Fruit fly (Drosophila melanogaster) whole organism, embryonic: Measurements from ENCODE around the gene fz3.

Source experiments
- Asciz ChIP-seq: fragments of 200-800 bp; sonication (Bioruptor generic); optimal IDR thresholded peaks from 2 replicates; lab custom pipeline; 2017; ENCODE audit warnings: missing biosample characterization, mild to moderate bottlenecking, missing genetic modification characterization, missing genetic modification reagents
- Bteb2 ChIP-seq: fragments of 200-800 bp; sonication (Bioruptor generic); optimal IDR thresholded peaks from 2 replicates; lab custom pipeline; 2016; ENCODE audit warnings: missing biosample characterization, missing genetic modification characterization
- C15 ChIP-seq: fragments of 200-800 bp; sonication (Bioruptor generic); IDR thresholded peaks from 3 replicates; pipeline ENCODE4 v1.3.6; 2022; ENCODE audit warnings: missing biosample characterization, missing genetic modification characterization
- CG12104 ChIP-seq: fragments of 200-800 bp; sonication (Bioruptor generic); optimal IDR thresholded peaks from 3 replicates; lab custom pipeline; 2016; ENCODE audit warnings: missing biosample characterization, missing genetic modification characterization
- CG12299 ChIP-seq: fragments of 200-800 bp; sonication (Bioruptor generic); optimal IDR thresholded peaks from 2 replicates; lab custom pipeline; 2018; ENCODE audit warnings: missing biosample characterization, mild to moderate bottlenecking, missing genetic modification characterization
- CG1233 ChIP-seq: fragments of 200-800 bp; sonication (Bioruptor generic); optimal IDR thresholded peaks from 4 replicates; lab custom pipeline; 2018; ENCODE audit warnings: missing biosample characterization, mild to moderate bottlenecking, missing genetic modification characterization
- CG12942 ChIP-seq: fragments of 200-800 bp; sonication (Bioruptor generic); optimal IDR thresholded peaks from 3 replicates; lab custom pipeline; 2016; ENCODE audit warnings: missing biosample characterization, missing genetic modification characterization
- CG14860 ChIP-seq: fragments of 200-800 bp; sonication (Bioruptor generic); IDR thresholded peaks from 3 replicates; pipeline ENCODE4 v1.3.6; 2022; ENCODE audit warnings: missing biosample characterization, missing genetic modification characterization; ENCODE audit not compliant: partially characterized antibody
- CG1603 ChIP-seq: fragments of 200-800 bp; sonication (Bioruptor generic); optimal IDR thresholded peaks from 2 replicates; lab custom pipeline; 2019; ENCODE audit warnings: missing biosample characterization, mild to moderate bottlenecking, missing genetic modification characterization, moderate library complexity
- CG30020 ChIP-seq: fragments of 200-800 bp; optimal IDR thresholded peaks from 2 replicates; lab custom pipeline; 2019; ENCODE audit warnings: missing biosample characterization, mild to moderate bottlenecking, missing genetic modification characterization, moderate library complexity
- CG30403 ChIP-seq: fragments of 200-800 bp; sonication (Bioruptor generic); optimal IDR thresholded peaks from 3 replicates; lab custom pipeline; 2016; ENCODE audit warnings: missing biosample characterization, missing genetic modification characterization
- CG31224 ChIP-seq: fragments of 200-800 bp; sonication (Bioruptor generic); IDR thresholded peaks from 2 replicates; pipeline ENCODE4 v1.3.6; 2022; ENCODE audit warnings: missing biosample characterization, missing genetic modification characterization
- CG32532 ChIP-seq: fragments of 200-800 bp; sonication (Bioruptor generic); IDR thresholded peaks from 2 replicates; pipeline ENCODE4 v1.3.6; 2022; ENCODE audit warnings: missing biosample characterization, missing genetic modification characterization
- CG3726 ChIP-seq: fragments of 200-800 bp; sonication (Bioruptor generic); IDR thresholded peaks from 3 replicates; pipeline ENCODE4, ENCODE4 v1.3.6; 2022; ENCODE audit warnings: missing biosample characterization, missing genetic modification characterization
- CG42726 ChIP-seq: fragments of 200-800 bp; sonication (Bioruptor generic); IDR thresholded peaks from 2 replicates; pipeline ENCODE4 v1.3.6; 2022; ENCODE audit warnings: missing biosample characterization, missing genetic modification characterization; ENCODE audit not compliant: partially characterized antibody
- CG43689 ChIP-seq: fragments of 200-800 bp; sonication (Bioruptor generic); IDR thresholded peaks from 2 replicates; pipeline ENCODE4 v1.3.6; 2022; ENCODE audit warnings: missing biosample characterization, missing genetic modification characterization
- CG4820 ChIP-seq: fragments of 200-800 bp; sonication (Bioruptor generic); optimal IDR thresholded peaks from 3 replicates; lab custom pipeline; 2016; ENCODE audit warnings: missing biosample characterization, missing genetic modification characterization
- CG5953 ChIP-seq: fragments of 200-800 bp; sonication (Bioruptor generic); IDR thresholded peaks from 2 replicates; pipeline ENCODE4 v1.3.6; 2022; ENCODE audit warnings: missing biosample characterization, missing genetic modification characterization
- CG8290 ChIP-seq, 3 experiments: fragments of 200-800 bp; sonication (Bioruptor generic); optimal IDR thresholded peaks; 2 replicates each; lab custom pipeline; 2016 to 2019; ENCODE audit warnings: missing biosample characterization in 3 of 3, missing genetic modification characterization in 3 of 3, mild to moderate bottlenecking in 2 of 3, moderate library complexity in 1 of 3
- CG8388 ChIP-seq: fragments of 200-800 bp; sonication (Bioruptor generic); optimal IDR thresholded peaks from 2 replicates; lab custom pipeline; 2019; ENCODE audit warnings: missing biosample characterization, mild to moderate bottlenecking, missing genetic modification characterization, moderate library complexity
- CG9817 ChIP-seq: fragments of 200-800 bp; sonication (Bioruptor generic); optimal IDR thresholded peaks from 2 replicates; lab custom pipeline; 2018; ENCODE audit warnings: missing biosample characterization, mild to moderate bottlenecking, missing genetic modification characterization, moderate library complexity
- Drgx ChIP-seq: fragments of 200-800 bp; sonication (Bioruptor generic); IDR thresholded peaks from 2 replicates; pipeline ENCODE4 v1.3.6; 2022; ENCODE audit warnings: missing biosample characterization, missing genetic modification characterization
- Ets97D ChIP-seq: fragments of 200-800 bp; sonication (Bioruptor generic); optimal IDR thresholded peaks from 3 replicates; lab custom pipeline; 2016; ENCODE audit warnings: missing biosample characterization, missing genetic modification characterization
- Fer3 ChIP-seq: fragments of 200-800 bp; sonication (Bioruptor generic); optimal IDR thresholded peaks from 2 replicates; lab custom pipeline; 2018; ENCODE audit warnings: missing biosample characterization, mild to moderate bottlenecking, missing genetic modification characterization, moderate library complexity
- HLH3B ChIP-seq: fragments of 200-800 bp; sonication (Bioruptor generic); IDR thresholded peaks from 2 replicates; pipeline ENCODE4 v1.3.6; 2022; ENCODE audit warnings: missing biosample characterization, missing genetic modification characterization
- Meics ChIP-seq: fragments of 200-800 bp; sonication (Bioruptor generic); optimal IDR thresholded peaks from 2 replicates; lab custom pipeline; 2017; ENCODE audit warnings: missing biosample characterization, mild to moderate bottlenecking, missing genetic modification characterization
- Mrtf ChIP-seq: fragments of 200-800 bp; sonication (Bioruptor generic); IDR thresholded peaks from 3 replicates; pipeline ENCODE4 v1.3.6; 2022; ENCODE audit warnings: missing biosample characterization, missing genetic modification characterization
- Nf-YB ChIP-seq: fragments of 200-800 bp; sonication (Bioruptor generic); optimal IDR thresholded peaks from 3 replicates; lab custom pipeline; 2019; ENCODE audit warnings: missing biosample characterization, mild to moderate bottlenecking, missing genetic modification characterization, moderate library complexity
- Optix ChIP-seq: fragments of 200-800 bp; sonication (Bioruptor generic); IDR thresholded peaks from 3 replicates; pipeline ENCODE4 v1.3.6; 2022; ENCODE audit warnings: missing biosample characterization, missing genetic modification characterization
- Sox100B ChIP-seq: fragments of 200-800 bp; sonication (Bioruptor generic); optimal IDR thresholded peaks from 3 replicates; lab custom pipeline; 2018; ENCODE audit warnings: missing biosample characterization, mild to moderate bottlenecking, missing genetic modification characterization
- Tbp ChIP-seq: fragments of >200 bp; optimal IDR thresholded peaks from 2 replicates; lab custom pipeline; 2018; ENCODE audit warnings: missing biosample characterization, missing genetic modification characterization
- ap ChIP-seq: fragments of 200-800 bp; sonication (Bioruptor generic); IDR thresholded peaks from 2 replicates; pipeline ENCODE4 v1.3.6; 2022; ENCODE audit warnings: missing biosample characterization, missing genetic modification characterization
- croc ChIP-seq: fragments of 200-800 bp; sonication (Bioruptor generic); conservative IDR thresholded peaks from 3 replicates; pipeline ENCODE4 v1.3.6; 2022; ENCODE audit warnings: missing biosample characterization, missing genetic modification characterization
- gfzf ChIP-seq: fragments of 200-800 bp; sonication (Bioruptor generic); optimal IDR thresholded peaks from 2 replicates; lab custom pipeline; 2016; ENCODE audit warnings: missing biosample characterization, mild to moderate bottlenecking, missing genetic modification characterization, moderate library complexity
- gro ChIP-seq: fragments of 200-800 bp; sonication (Bioruptor generic); optimal IDR thresholded peaks from 2 replicates; lab custom pipeline; 2016; ENCODE audit warnings: missing biosample characterization, missing genetic modification characterization
- hth ChIP-seq: fragments of >200 bp; optimal IDR thresholded peaks from 2 replicates; lab custom pipeline; 2017; ENCODE audit warnings: inconsistent platforms
- insv ChIP-seq, 2 experiments: fragments of 200-800 bp; sonication (Bioruptor generic); optimal IDR thresholded peaks; 3 replicates each; lab custom pipeline; 2016 to 2018; ENCODE audit warnings: missing biosample characterization in 2 of 2, missing genetic modification characterization in 2 of 2
- lmd ChIP-seq: fragments of 200-800 bp; sonication (Bioruptor generic); IDR thresholded peaks from 2 replicates; pipeline ENCODE4 v1.3.6; 2022; ENCODE audit warnings: missing biosample characterization, missing genetic modification characterization
- lola ChIP-seq, 3 experiments: fragments of >200 bp in 2 of 3; fragments of 200-800 bp in 1 of 3; sonication (Bioruptor generic) in 1 of 3; optimal IDR thresholded peaks; 2 replicates each; lab custom pipeline; 2017 to 2019; ENCODE audit warnings: missing biosample characterization in 3 of 3, missing genetic modification characterization in 3 of 3, mild to moderate bottlenecking in 1 of 3, moderate library complexity in 1 of 3
- lov ChIP-seq, 2 experiments: fragments of 200-800 bp in 1 of 2; fragments of >200 bp in 1 of 2; sonication (Bioruptor generic) in 1 of 2; IDR thresholded peaks in 1 of 2; optimal IDR thresholded peaks in 1 of 2; 2 replicates in 1 of 2; 3 replicates in 1 of 2; pipeline versions ENCODE4 v1.3.6 to Lab custom; 2017 to 2022; ENCODE audit warnings: missing biosample characterization in 1 of 2, missing genetic modification characterization in 1 of 2
- nerfin-2 ChIP-seq: fragments of 200-800 bp; sonication (Bioruptor generic); IDR thresholded peaks from 2 replicates; pipeline ENCODE4 v1.3.6; 2022; ENCODE audit warnings: missing biosample characterization, missing genetic modification characterization; ENCODE audit not compliant: partially characterized antibody
- oc ChIP-seq: fragments of 200-800 bp; sonication (Bioruptor generic); optimal IDR thresholded peaks from 2 replicates; lab custom pipeline; 2018; ENCODE audit warnings: missing biosample characterization, mild to moderate bottlenecking, missing genetic modification characterization, moderate library complexity
- pb ChIP-seq: fragments of 200-800 bp; sonication (Bioruptor generic); optimal IDR thresholded peaks from 3 replicates; lab custom pipeline; 2016; ENCODE audit warnings: missing biosample characterization, missing genetic modification characterization
- pros ChIP-seq: fragments of 200-800 bp; sonication (Bioruptor generic); optimal IDR thresholded peaks from 3 replicates; lab custom pipeline; 2019; ENCODE audit warnings: missing biosample characterization, mild to moderate bottlenecking, missing genetic modification characterization, moderate library complexity
- psq ChIP-seq: fragments of 200-800 bp; sonication (Bioruptor generic); optimal IDR thresholded peaks from 2 replicates; lab custom pipeline; 2017; ENCODE audit warnings: missing biosample characterization, missing genetic modification characterization
- ranshi ChIP-seq: fragments of 200-800 bp; sonication (Bioruptor generic); IDR thresholded peaks from 2 replicates; pipeline ENCODE4 v1.3.6; 2022; ENCODE audit warnings: missing biosample characterization, missing genetic modification characterization
- ro ChIP-seq: fragments of 200-800 bp; sonication (Bioruptor generic); IDR thresholded peaks from 2 replicates; pipeline ENCODE4 v1.3.6; 2022; ENCODE audit warnings: missing biosample characterization, missing genetic modification characterization
- sim ChIP-seq: fragments of 200-800 bp; sonication (Bioruptor generic); IDR thresholded peaks from 2 replicates; pipeline ENCODE4 v1.3.6; 2022; ENCODE audit warnings: missing biosample characterization, missing genetic modification characterization
- slou ChIP-seq: fragments of 200-800 bp; sonication (Bioruptor generic); optimal IDR thresholded peaks from 3 replicates; lab custom pipeline; 2016; ENCODE audit warnings: missing biosample characterization, missing genetic modification characterization
- so ChIP-seq: fragments of 200-800 bp; sonication (Bioruptor generic); IDR thresholded peaks from 3 replicates; pipeline ENCODE4 v1.3.6; 2022; ENCODE audit warnings: missing biosample characterization, missing genetic modification characterization

fz3 gene

dm6 chrX:796397-796989 is 26.7 kb downstream of the fz3 start (continued):
- TF ChIP-seq CG12299 (tag; lab: Kevin White, UChicago) (no peak), pros (GFP tag; lab: Kevin White, UChicago) (peak; percentile 90), CG30403 (GFP tag; lab: Kevin White, UChicago) (no peak), Fer3 (tag; lab: Kevin White, UChicago) (no peak), Optix (no peak), lov (optimal IDR thresholded peaks at IDR 0.05; lab: Kevin White, UChicago) (no peak), lov (GFP tag; IDR thresholded peaks at IDR 0.05; lab: Robert Waterston, UW) (no peak), CG12104 (GFP tag; lab: Kevin White, UChicago) (no peak), Drgx (GFP tag; lab: Robert Waterston, UW) (peak; percentile 37), croc (no peak), Bteb2 (GFP tag; lab: Kevin White, UChicago) (no peak), CG12942 (GFP tag; lab: Kevin White, UChicago) (no peak), HLH3B (no peak), Sox100B (GFP tag; lab: Kevin White, UChicago) (no peak), CG30020 (no peak), so (GFP tag; lab: Robert Waterston, UW) (0 out of 3 replicates have a peak, but pooled peaks have one; percentile 18), Nf-YB (peak; percentile 98), CG42726 (GFP tag; lab: Robert Waterston, UW) (peak; percentile 93), CG4820 (no peak), CG32532 (GFP tag; lab: Robert Waterston, UW) (peak; percentile 43; the same call in 1 of the 2 replicates), nerfin-2 (peak; percentile 61; the same call in 1 of the 2 replicates), CG43689 (GFP tag; lab: Robert Waterston, UW) (no peak), CG8290 (GFP tag; optimal IDR thresholded peaks at IDR 0.05; lab: Kevin White, UChicago) (no peak), CG8290 (tag; optimal IDR thresholded peaks at IDR 0.05; lab: Kevin White, UChicago) (peak in 1 of 2 experiments; percentile 79), lola (GFP tag; optimal IDR thresholded peaks at IDR 0.05; lab: Kevin White, UChicago) (no peak), CG14860 (GFP tag; lab: Robert Waterston, UW) (peak; percentile 93), CG3726 (GFP tag; lab: Robert Waterston, UW) (no peak), insv (GFP tag; optimal IDR thresholded peaks at IDR 0.05; lab: Kevin White, UChicago) (peak in 1 of 2 experiments; percentile 82), CG8388 (no peak), sim (GFP tag; lab: Robert Waterston, UW) (no peak), pb (no peak), gfzf (no peak), ro (GFP tag; lab: Robert Waterston, UW) (no peak), hth (lab: Kevin White, UChicago) (no peak), ranshi (0 out of 2 replicates have a peak, but pooled peaks have one; percentile 15), gro (no peak), slou (GFP tag; lab: Kevin White, UChicago) (no peak), Asciz (GFP tag; lab: Kevin White, UChicago) (no peak), Mrtf (GFP tag; lab: Robert Waterston, UW) (no peak), Ets97D (GFP tag; lab: Kevin White, UChicago) (no peak), CG31224 (GFP tag; lab: Robert Waterston, UW) (peak; percentile 98), CG1603 (tag; lab: Kevin White, UChicago) (peak; percentile 11), CG9817 (tag; lab: Kevin White, UChicago) (no peak), psq (GFP tag; lab: Kevin White, UChicago) (no peak), ap (GFP tag; lab: Robert Waterston, UW) (no peak), CG1233 (GFP tag; lab: Kevin White, UChicago) (no peak), oc (peak; percentile 49), C15 (GFP tag; lab: Robert Waterston, UW) (no peak), CG5953 (GFP tag; lab: Robert Waterston, UW) (no peak), lmd (GFP tag; lab: Robert Waterston, UW) (no peak), Tbp (no peak), Meics (GFP tag; lab: Kevin White, UChicago) (peak; percentile 17)
